Comparison of ENCODE assay signal across 1 fruit fly cellular context in the genomic region with DNA sequence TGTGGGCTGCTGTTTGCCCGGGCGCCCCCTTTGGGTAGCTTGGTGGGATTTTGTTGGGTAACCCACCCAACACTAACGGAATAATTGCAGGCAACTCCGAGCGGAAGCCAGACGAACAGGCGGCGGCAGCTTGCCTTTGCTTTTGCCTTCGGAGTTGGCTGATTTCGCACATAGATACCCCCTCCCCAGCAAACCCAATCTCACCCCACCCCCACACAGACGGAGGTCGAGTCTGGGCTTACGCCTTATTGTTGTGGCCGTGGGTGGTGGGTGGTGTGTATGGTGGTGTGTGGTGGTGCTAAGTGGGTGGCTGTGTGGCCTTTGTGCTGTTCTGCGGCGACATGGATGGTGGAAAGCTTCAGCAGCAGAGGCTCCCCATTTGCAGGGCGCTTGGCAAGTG.
TF ChIP-seq lines count a peak whose summit lies in the region.

No protein-coding gene starts in this region.

TF ChIP-seq in whole organism, embryonic, 481 proteins besides CTCF, POLR2A, EP300 and RAD21 (continued from another document):
- TF ChIP-seq ci (GFP tag; IDR thresholded peaks at IDR 0.05; lab: Robert Waterston, UW) (0 out of 3 replicates have a peak, but pooled peaks have one; percentile 7), Oaz (GFP tag; IDR thresholded peaks at IDR 0.05; lab: Robert Waterston, UW) (no peak), CG9215 (GFP tag; IDR thresholded peaks at IDR 0.05; lab: Robert Waterston, UW) (no peak), CG7963 (GFP tag; IDR thresholded peaks at IDR 0.05; lab: Robert Waterston, UW; ENCODE audit: partially characterized antibody) (no peak), Neu2 (GFP tag; optimal IDR thresholded peaks at IDR 0.05; lab: Kevin White, UChicago; ENCODE audit: borderline replicate concordance) (no peak), CG10543 (GFP tag; optimal IDR thresholded peaks at IDR 0.05; lab: Kevin White, UChicago) (peak; percentile 66), cas (GFP tag; IDR thresholded peaks at IDR 0.05; lab: Robert Waterston, UW) (no peak), CG17612 (GFP tag; IDR thresholded peaks at IDR 0.05; lab: Robert Waterston, UW) (no peak), CG12391 (tag; optimal IDR thresholded peaks at IDR 0.05; lab: Kevin White, UChicago) (no peak), H2.0 (GFP tag; IDR thresholded peaks at IDR 0.05; lab: Robert Waterston, UW) (no peak), CG9797 (GFP tag; optimal IDR thresholded peaks at IDR 0.05; lab: Kevin White, UChicago) (no peak), cg (GFP tag; optimal IDR thresholded peaks at IDR 0.05; lab: Kevin White, UChicago) (no peak), trem (tag; optimal IDR thresholded peaks at IDR 0.05; lab: Kevin White, UChicago) (no peak), mirr (GFP tag; optimal IDR thresholded peaks at IDR 0.05; lab: Kevin White, UChicago) (peak; percentile 37), CG13894 (tag; optimal IDR thresholded peaks at IDR 0.05; lab: Kevin White, UChicago) (peak; percentile 49)
TF ChIP-seq in whole organism, embryonic: peak in this region for 10.
